Worm (Caenorhabditis elegans) whole organism, late embryonic: Measurements from ENCODE around the gene C15F1.1.

Experiments used
- C38D4.7 ChIP-seq: fragments of 200-800 bp; sonication (Bioruptor generic); optimal IDR thresholded peaks from 2 replicates; lab custom pipeline; 2018; ENCODE audit warnings: mild to moderate bottlenecking, missing genetic modification characterization, moderate library complexity, missing compliant biosample characterization
- K09A11.1 ChIP-seq: sonication (generic microtip); optimal IDR thresholded peaks from 2 replicates; lab custom pipeline; 2017; ENCODE audit warnings: antibody characterized with exemption, mild to moderate bottlenecking, missing genetic modification characterization, missing compliant biosample characterization; ENCODE audit not compliant: insufficient read depth
- T23F11.4 ChIP-seq: fragments of 200-800 bp; sonication (Bioruptor generic); optimal IDR thresholded peaks from 2 replicates; lab custom pipeline; 2018; ENCODE audit warnings: mild to moderate bottlenecking, missing genetic modification characterization, missing compliant biosample characterization
- Y22D7AL.16 ChIP-seq: sonication (generic microtip); optimal IDR thresholded peaks from 2 replicates; lab custom pipeline; 2016; ENCODE audit warnings: missing genetic modification characterization, missing compliant biosample characterization
- ama-1 ChIP-seq: fragments of 150-350 bp; optimal IDR thresholded peaks from 2 replicates; lab custom pipeline; 2014
- ceh-14 ChIP-seq: sonication (generic microtip); optimal IDR thresholded peaks from 2 replicates; lab custom pipeline; 2016; ENCODE audit warnings: missing genotype, missing genetic modification characterization, missing compliant biosample characterization
- ceh-19 ChIP-seq: fragments of 200-800 bp; sonication (Bioruptor generic); optimal IDR thresholded peaks from 2 replicates; lab custom pipeline; 2018; ENCODE audit warnings: mild to moderate bottlenecking, missing genetic modification characterization, missing compliant biosample characterization
- ceh-34 ChIP-seq: sonication (generic microtip); optimal IDR thresholded peaks from 2 replicates; lab custom pipeline; 2016; ENCODE audit warnings: mild to moderate bottlenecking, missing genetic modification characterization, missing compliant biosample characterization
- ceh-45 ChIP-seq: fragments of 200-800 bp; sonication (Bioruptor generic); IDR thresholded peaks from 2 replicates; pipeline ENCODE4 v1.3.6; 2022; ENCODE audit warnings: missing genetic modification reagents, missing genetic modification characterization, missing compliant biosample characterization
- ceh-48 ChIP-seq: sonication (generic microtip); optimal IDR thresholded peaks from 2 replicates; lab custom pipeline; 2016; ENCODE audit warnings: missing genetic modification characterization, inconsistent platforms, missing compliant biosample characterization
- ceh-6 ChIP-seq: fragments of 200-800 bp; sonication (Bioruptor generic); optimal IDR thresholded peaks from 2 replicates; lab custom pipeline; 2018; ENCODE audit warnings: mild to moderate bottlenecking, missing genetic modification characterization, missing compliant biosample characterization
- ceh-9 ChIP-seq: sonication (generic microtip); optimal IDR thresholded peaks from 2 replicates; lab custom pipeline; 2016; ENCODE audit warnings: mild to moderate bottlenecking, missing genetic modification characterization, inconsistent platforms, missing compliant biosample characterization
- che-1 ChIP-seq: sonication (generic microtip); optimal IDR thresholded peaks from 2 replicates; lab custom pipeline; 2016; ENCODE audit warnings: mild to moderate bottlenecking, missing genetic modification characterization, missing compliant biosample characterization
- dmd-4 ChIP-seq: sonication (generic microtip); optimal IDR thresholded peaks from 2 replicates; lab custom pipeline; 2016; ENCODE audit warnings: borderline replicate concordance, missing genetic modification characterization, missing compliant biosample characterization
- dve-1 ChIP-seq: sonication (generic microtip); optimal IDR thresholded peaks from 2 replicates; lab custom pipeline; 2017; ENCODE audit warnings: antibody characterized with exemption, mild to moderate bottlenecking, missing genetic modification characterization, missing compliant biosample characterization
- elt-2 ChIP-seq: sonication (generic microtip); optimal IDR thresholded peaks from 2 replicates; lab custom pipeline; 2016; ENCODE audit warnings: missing genetic modification reagents, missing genetic modification characterization, missing compliant biosample characterization
- elt-4 ChIP-seq: sonication (generic microtip); optimal IDR thresholded peaks from 2 replicates; lab custom pipeline; 2016; ENCODE audit warnings: missing genetic modification characterization, missing compliant biosample characterization
- ets-4 ChIP-seq: sonication (generic microtip); optimal IDR thresholded peaks from 2 replicates; lab custom pipeline; 2016; ENCODE audit warnings: missing genetic modification characterization, missing compliant biosample characterization
- fkh-10 ChIP-seq: fragments of 150-350 bp; optimal IDR thresholded peaks from 2 replicates; lab custom pipeline; 2014; ENCODE audit warnings: missing biosample characterization, missing genetic modification reagents, missing genetic modification characterization
- fkh-6 ChIP-seq: sonication (generic microtip); optimal IDR thresholded peaks from 2 replicates; lab custom pipeline; 2016; ENCODE audit warnings: missing genetic modification characterization, missing compliant biosample characterization
- gmeb-2 ChIP-seq: sonication (generic microtip); optimal IDR thresholded peaks from 2 replicates; lab custom pipeline; 2016; ENCODE audit warnings: missing genetic modification characterization, inconsistent platforms, missing compliant biosample characterization
- hlh-13 ChIP-seq: fragments of 200-800 bp; sonication (Bioruptor generic); optimal IDR thresholded peaks from 2 replicates; lab custom pipeline; 2018; ENCODE audit warnings: mild to moderate bottlenecking, missing genetic modification characterization, missing compliant biosample characterization
- hlh-15 ChIP-seq: sonication (generic microtip); optimal IDR thresholded peaks from 2 replicates; lab custom pipeline; 2016; ENCODE audit warnings: missing genetic modification characterization, missing compliant biosample characterization
- hlh-30 ChIP-seq: sonication (generic microtip); optimal IDR thresholded peaks from 2 replicates; lab custom pipeline; 2017; ENCODE audit warnings: antibody characterized with exemption, missing genetic modification characterization, missing compliant biosample characterization; ENCODE audit not compliant: insufficient read depth
- hlh-6 ChIP-seq: sonication (generic microtip); optimal IDR thresholded peaks from 2 replicates; lab custom pipeline; 2016; ENCODE audit warnings: missing genotype, missing genetic modification characterization, missing compliant biosample characterization
- lim-6 ChIP-seq: sonication (generic microtip); optimal IDR thresholded peaks from 2 replicates; lab custom pipeline; 2016; ENCODE audit warnings: missing genetic modification characterization, missing compliant biosample characterization
- lin-11 ChIP-seq: fragments of 200-800 bp; sonication (Bioruptor generic); optimal IDR thresholded peaks from 2 replicates; lab custom pipeline; 2018; ENCODE audit warnings: mild to moderate bottlenecking, missing genetic modification characterization, missing compliant biosample characterization
- madf-2 ChIP-seq: sonication (generic microtip); optimal IDR thresholded peaks from 2 replicates; lab custom pipeline; 2017; ENCODE audit warnings: missing genetic modification characterization, missing compliant biosample characterization
- mec-3 ChIP-seq: sonication (generic microtip); optimal IDR thresholded peaks from 2 replicates; lab custom pipeline; 2016; ENCODE audit warnings: borderline replicate concordance, missing genetic modification characterization, missing compliant biosample characterization
- nfya-1 ChIP-seq: sonication (generic microtip); optimal IDR thresholded peaks from 2 replicates; lab custom pipeline; 2017; ENCODE audit warnings: missing genetic modification characterization, mild to moderate bottlenecking, missing compliant biosample characterization, antibody characterized with exemption, moderate library complexity
- nhr-232 ChIP-seq: sonication (generic microtip); optimal IDR thresholded peaks from 2 replicates; lab custom pipeline; 2016; ENCODE audit warnings: missing genetic modification characterization, missing compliant biosample characterization
- npax-4 ChIP-seq: sonication (generic microtip); optimal IDR thresholded peaks from 2 replicates; lab custom pipeline; 2016; ENCODE audit warnings: missing genetic modification characterization, missing compliant biosample characterization
- pag-3 ChIP-seq: sonication (generic microtip); optimal IDR thresholded peaks from 2 replicates; lab custom pipeline; 2016; ENCODE audit warnings: missing compliant biosample characterization, missing genetic modification characterization, borderline replicate concordance
- pat-9 ChIP-seq: fragments of 200-800 bp; sonication (Bioruptor generic); optimal IDR thresholded peaks from 2 replicates; lab custom pipeline; 2018; ENCODE audit warnings: mild to moderate bottlenecking, missing genetic modification characterization, moderate library complexity, missing compliant biosample characterization
- pha-2 ChIP-seq: sonication (generic microtip); optimal IDR thresholded peaks from 2 replicates; lab custom pipeline; 2017; ENCODE audit warnings: mild to moderate bottlenecking, missing genetic modification characterization, missing compliant biosample characterization
- pha-4 ChIP-seq: fragments of 150-350 bp; optimal IDR thresholded peaks from 2 replicates; lab custom pipeline; 2018; ENCODE audit warnings: missing biosample characterization, missing genetic modification reagents, missing genetic modification characterization
- pqm-1 ChIP-seq: sonication (generic microtip); optimal IDR thresholded peaks from 2 replicates; lab custom pipeline; 2016; ENCODE audit warnings: missing genetic modification characterization, missing compliant biosample characterization
- ref-2 ChIP-seq: sonication (generic microtip); optimal IDR thresholded peaks from 2 replicates; lab custom pipeline; 2016; ENCODE audit warnings: missing genetic modification characterization, missing compliant biosample characterization
- rnt-1 ChIP-seq: sonication (generic microtip); optimal IDR thresholded peaks from 2 replicates; lab custom pipeline; 2016; ENCODE audit warnings: missing genetic modification characterization, missing compliant biosample characterization
- sdc-2 ChIP-seq: sonication (generic microtip); optimal IDR thresholded peaks from 2 replicates; lab custom pipeline; 2016; ENCODE audit warnings: missing genotype, missing genetic modification characterization, missing compliant biosample characterization
- sox-4 ChIP-seq: sonication (generic microtip); optimal IDR thresholded peaks from 2 replicates; lab custom pipeline; 2017; ENCODE audit warnings: mild to moderate bottlenecking, missing genetic modification characterization, inconsistent platforms, missing compliant biosample characterization
- syd-9 ChIP-seq: sonication (generic microtip); optimal IDR thresholded peaks from 2 replicates; lab custom pipeline; 2016; ENCODE audit warnings: mild to moderate bottlenecking, missing genetic modification characterization, moderate library complexity, missing compliant biosample characterization
- tbx-2 ChIP-seq: sonication (generic microtip); optimal IDR thresholded peaks from 2 replicates; lab custom pipeline; 2016; ENCODE audit warnings: missing genetic modification characterization, missing compliant biosample characterization
- unc-3 ChIP-seq, 2 experiments: fragments of 200-800 bp in 1 of 2; sonication (Bioruptor generic) in 1 of 2; sonication (generic microtip) in 1 of 2; conservative IDR thresholded peaks in 1 of 2; optimal IDR thresholded peaks in 1 of 2; 2 replicates each; pipeline versions ENCODE4 v1.3.6 to Lab custom; 2016 to 2022; ENCODE audit warnings: missing compliant biosample characterization in 2 of 2, missing genetic modification characterization in 2 of 2, missing genetic modification reagents in 1 of 2
- unc-42 ChIP-seq: sonication (generic microtip); optimal IDR thresholded peaks from 2 replicates; lab custom pipeline; 2016; ENCODE audit warnings: missing genotype, missing genetic modification characterization, missing compliant biosample characterization
- unc-55 ChIP-seq: sonication (generic microtip); optimal IDR thresholded peaks from 2 replicates; lab custom pipeline; 2017; ENCODE audit warnings: missing biosample characterization, missing genetic modification reagents, missing genetic modification characterization
- unc-86 ChIP-seq: sonication (generic microtip); optimal IDR thresholded peaks from 2 replicates; lab custom pipeline; 2016; ENCODE audit warnings: missing genetic modification characterization, missing compliant biosample characterization

Gene C15F1.1

DNA sequence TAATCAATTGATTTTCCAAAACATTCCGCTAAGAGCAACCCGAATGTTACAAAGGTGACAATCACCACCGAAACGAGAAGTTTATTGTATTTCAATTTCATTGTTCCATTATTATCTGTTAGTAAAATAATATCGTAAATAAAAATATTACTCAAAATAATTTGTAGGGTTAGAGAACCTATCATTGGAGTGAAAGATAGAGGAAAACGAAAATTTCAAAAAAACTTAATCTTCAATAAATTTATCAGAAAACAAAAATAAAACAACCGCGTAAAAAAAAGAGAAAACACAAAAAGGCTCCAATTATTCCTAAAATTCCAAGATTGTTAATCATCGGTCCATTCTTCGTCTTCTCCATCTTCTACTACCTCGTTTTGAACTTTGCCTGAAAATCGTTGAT, 24.1 kb upstream of the C15F1.1 start, which contains the start of gene tra-2:
TSS of gene tra-2 (minus strand) at position 101 of the 400 bp plus-strand sequence.
- TF ChIP-seq sox-4 (tag; lab: Kevin White, UChicago) (no peak), unc-55 (GFP tag; lab: Kevin White, UChicago) (no peak), ceh-14 (no peak), ceh-19 (no peak), syd-9 (no peak), npax-4 (tag; lab: Kevin White, UChicago) (no peak), pag-3 (tag; lab: Kevin White, UChicago) (no peak), T23F11.4 (GFP tag; lab: Kevin White, UChicago) (no peak), dmd-4 (no peak), ceh-45 (GFP tag; lab: Robert Waterston, UW) (no peak), pqm-1 (tag; lab: Kevin White, UChicago) (no peak), pat-9 (tag; lab: Kevin White, UChicago) (no peak), mec-3 (no peak)

DNA sequence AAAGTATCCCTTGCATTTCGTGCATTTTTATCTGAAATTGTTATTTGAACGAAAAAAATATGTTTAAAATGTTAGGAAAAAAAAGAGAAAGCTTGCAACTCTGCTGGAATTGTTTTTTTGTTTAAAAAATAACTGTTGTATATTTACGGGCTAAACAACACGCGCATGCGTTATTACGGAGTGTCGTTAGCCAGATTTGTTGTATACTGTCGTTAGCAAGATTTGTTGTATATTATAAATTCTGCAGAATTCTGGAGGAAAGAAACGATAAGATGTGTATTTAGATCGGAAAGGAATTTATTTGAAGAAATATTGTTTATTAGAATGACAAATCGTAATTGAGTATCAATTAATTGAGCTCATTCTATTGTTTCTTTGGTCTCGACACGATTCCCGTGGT, 22.1 kb upstream of the C15F1.1 start, which contains the start of gene eif-2Bgamma:
TSS of gene eif-2Bgamma (minus strand) at position 31 of the 400 bp plus-strand sequence.
- TF ChIP-seq hlh-30 (tag; lab: Kevin White, UChicago) (no peak), nfya-1 (tag; lab: Kevin White, UChicago) (peak; percentile 2)
- TF ChIP-seq, all 69 proteins: peak for 1

DNA sequence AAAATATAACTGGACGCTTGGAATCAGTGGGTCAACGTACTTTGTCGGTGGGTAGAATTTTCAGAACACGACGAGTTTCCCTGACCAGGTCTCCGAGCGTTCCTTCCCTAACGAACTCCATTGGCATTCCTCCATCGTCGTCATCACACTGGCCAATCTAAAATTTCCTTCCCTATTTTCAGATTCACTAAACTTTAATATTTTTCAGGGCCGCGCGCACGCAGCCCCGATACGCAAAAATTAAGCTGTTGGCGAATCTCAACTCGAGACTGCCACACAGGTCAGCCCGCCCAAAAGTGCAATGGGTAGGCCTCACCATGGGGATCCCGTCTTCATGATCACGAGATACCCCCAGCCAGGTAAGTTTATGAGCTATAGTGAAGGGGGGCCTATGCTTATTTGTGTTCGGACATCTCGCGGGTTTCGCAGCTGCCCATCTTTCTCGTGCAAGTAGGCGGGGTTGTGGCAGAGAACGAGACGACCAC, 21.4 kb upstream of the C15F1.1 start:
- TF ChIP-seq elt-2 (tag; lab: Kevin White, UChicago) (peak; percentile 33), ceh-48 (no peak), hlh-6 (peak; percentile 35), ceh-45 (GFP tag; lab: Robert Waterston, UW) (no peak), ets-4 (tag; lab: Kevin White, UChicago) (no peak), elt-4 (no peak), K09A11.1 (no peak), syd-9 (peak; percentile 29), nfya-1 (tag; lab: Kevin White, UChicago) (peak; percentile 37), pha-4 (tag; lab: Kevin White, UChicago) (no peak), unc-55 (GFP tag; lab: Kevin White, UChicago) (peak; percentile 19), pqm-1 (tag; lab: Kevin White, UChicago) (no peak), lin-11 (no peak), dve-1 (tag; lab: Kevin White, UChicago) (peak; percentile 26), hlh-15 (tag; lab: Kevin White, UChicago) (no peak), hlh-13 (GFP tag; lab: Kevin White, UChicago) (no peak), nhr-232 (tag; lab: Kevin White, UChicago) (no peak), rnt-1 (peak; percentile 32), lim-6 (no peak), fkh-10 (GFP tag; lab: Kevin White, UChicago) (no peak), ceh-6 (GFP tag; lab: Kevin White, UChicago) (no peak), fkh-6 (tag; lab: Kevin White, UChicago) (no peak), unc-86 (no peak), tbx-2 (tag; lab: Kevin White, UChicago) (peak; percentile 55), dmd-4 (no peak), pha-2 (tag; lab: Kevin White, UChicago) (peak; percentile 0), hlh-30 (tag; lab: Kevin White, UChicago) (peak; percentile 92), unc-3 (GFP tag; conservative IDR thresholded peaks at IDR 0.05; lab: Robert Waterston, UW) (no peak), unc-3 (tag; optimal IDR thresholded peaks at IDR 0.05; lab: Kevin White, UChicago) (no peak), npax-4 (tag; lab: Kevin White, UChicago) (no peak), madf-2 (tag; lab: Kevin White, UChicago) (no peak), che-1 (tag; lab: Kevin White, UChicago) (peak; percentile 35), unc-42 (tag; lab: Kevin White, UChicago) (no peak), sdc-2 (tag; lab: Kevin White, UChicago) (peak; percentile 31), gmeb-2 (tag; lab: Kevin White, UChicago) (no peak), C38D4.7 (GFP tag; lab: Kevin White, UChicago) (peak; percentile 0), ama-1 (lab: Kevin White, UChicago) (peak; percentile 97), ref-2 (tag; lab: Kevin White, UChicago) (peak; percentile 64), ceh-9 (tag; lab: Kevin White, UChicago) (no peak), Y22D7AL.16 (tag; lab: Kevin White, UChicago) (no peak), ceh-34 (tag; lab: Kevin White, UChicago) (peak; percentile 61)
